Worm (Caenorhabditis elegans): ENCODE measurements around the gene plc-4.
A peak's percentile ranks its signal among the peaks of the same experiment; 100 is the strongest.

plc-4 gene

DNA sequence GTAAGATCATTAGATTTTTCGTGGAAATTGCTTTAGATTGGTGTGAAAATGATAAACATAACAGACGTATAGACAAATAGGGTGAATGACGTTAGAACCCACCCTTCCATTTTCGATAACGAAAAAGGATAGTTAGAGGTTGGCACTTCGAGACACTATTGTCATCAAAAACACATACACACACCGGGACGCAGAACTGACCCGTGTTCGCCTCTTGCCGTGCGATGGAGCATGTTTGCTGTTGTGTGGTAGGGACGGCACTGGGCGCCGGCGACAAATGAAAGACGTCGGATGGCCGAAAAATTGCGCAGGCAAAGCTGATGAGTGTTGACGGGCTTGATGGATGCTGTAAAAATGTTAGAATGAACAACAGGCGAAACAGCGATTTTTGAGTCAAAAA, 37.4 kb upstream of the plc-4 start (continued):
- TF ChIP-seq pqm-1 (tag; optimal IDR thresholded peaks at IDR 0.05) (no peak), dsc-1 (tag; optimal IDR thresholded peaks at IDR 0.05) (no peak), sptf-1 (tag; optimal IDR thresholded peaks at IDR 0.05) (no peak), swsn-7 (tag; optimal IDR thresholded peaks at IDR 0.05) (no peak), zag-1 (tag; optimal IDR thresholded peaks at IDR 0.05) (no peak), efl-3 (GFP tag; optimal IDR thresholded peaks at IDR 0.05) (no peak), rnt-1 (tag; optimal IDR thresholded peaks at IDR 0.05) (peak; percentile 34), zip-4 (GFP tag; optimal IDR thresholded peaks at IDR 0.05) (no peak), unc-98 (GFP tag; IDR thresholded peaks at IDR 0.05) (no peak), lin-15B (tag; optimal IDR thresholded peaks at IDR 0.05) (peak; percentile 20), nhr-12 (tag; optimal IDR thresholded peaks at IDR 0.05) (no peak), egl-27 (tag; optimal IDR thresholded peaks at IDR 0.05) (no peak), isw-1 (GFP tag; IDR thresholded peaks at IDR 0.05) (no peak), snpc-4 (tag; optimal IDR thresholded peaks at IDR 0.05) (no peak), dpl-1 (GFP tag; optimal IDR thresholded peaks at IDR 0.05) (peak in 2 of 3 experiments; percentile 25 to 32), nhr-11 (tag; optimal IDR thresholded peaks at IDR 0.05) (no peak), hlh-4 (tag; optimal IDR thresholded peaks at IDR 0.05) (no peak), hpl-2 (GFP tag; optimal IDR thresholded peaks at IDR 0.05) (no peak), mdl-1 (tag; optimal IDR thresholded peaks at IDR 0.05) (peak in 1 of 2 experiments; percentile 29), sox-4 (tag; optimal IDR thresholded peaks at IDR 0.05) (no peak), mep-1 (tag; optimal IDR thresholded peaks at IDR 0.05) (no peak), tbx-2 (tag; optimal IDR thresholded peaks at IDR 0.05) (no peak), mab-9 (GFP tag; IDR thresholded peaks at IDR 0.05) (no peak), nhr-90 (tag; optimal IDR thresholded peaks at IDR 0.05; ENCODE audit: poor library complexity) (no peak), unc-62 (GFP tag; optimal IDR thresholded peaks at IDR 0.05) (no peak), xbp-1 (tag; optimal IDR thresholded peaks at IDR 0.05) (no peak), ztf-11 (tag; optimal IDR thresholded peaks at IDR 0.05) (no peak), mef-2 (tag; optimal IDR thresholded peaks at IDR 0.05) (no peak), vab-15 (tag; optimal IDR thresholded peaks at IDR 0.05) (no peak), fos-1 (tag; optimal IDR thresholded peaks at IDR 0.05) (no peak), ceh-90 (tag; optimal IDR thresholded peaks at IDR 0.05) (no peak), ets-5 (GFP tag; IDR thresholded peaks at IDR 0.05) (no peak), lin-39 (tag; optimal IDR thresholded peaks at IDR 0.05) (no peak), C16A3.4 (tag; optimal IDR thresholded peaks at IDR 0.05) (peak; percentile 47), ces-1 (GFP tag; optimal IDR thresholded peaks at IDR 0.05) (no peak), lin-14 (GFP tag; optimal IDR thresholded peaks at IDR 0.05) (peak; percentile 84)

DNA sequence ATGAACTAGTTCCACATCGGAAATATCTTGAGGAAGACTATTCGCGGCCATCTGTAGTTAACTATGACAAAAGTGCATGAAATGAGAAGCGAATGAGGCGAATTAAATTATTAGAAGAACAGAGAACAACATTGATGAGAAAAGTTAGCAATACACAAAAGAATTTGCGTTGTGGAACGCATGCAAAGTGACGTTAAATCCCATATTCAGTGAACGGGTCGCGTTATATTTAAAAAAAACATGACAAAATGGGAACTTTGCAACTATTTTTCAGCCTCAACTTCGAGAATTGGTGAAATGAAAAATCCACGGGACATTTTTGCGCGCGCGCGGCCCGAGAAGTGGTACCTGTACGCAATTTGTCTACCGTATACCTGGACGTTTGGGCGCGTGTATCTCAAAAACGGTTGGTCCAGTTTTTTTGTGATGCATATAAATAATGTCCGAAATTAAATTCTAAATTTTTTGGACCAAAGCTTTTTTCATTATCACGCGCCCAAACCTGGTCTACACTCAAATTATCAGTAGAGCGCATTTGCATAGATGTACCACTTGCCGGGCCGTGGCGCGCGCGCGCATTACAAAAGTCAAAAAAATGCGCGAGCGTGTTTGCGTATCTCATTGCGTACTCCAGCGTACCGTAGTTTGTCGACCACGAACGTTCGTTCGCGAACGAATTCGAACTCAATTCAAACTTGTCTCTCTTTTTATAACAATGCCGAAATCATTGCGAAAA, 35.5 kb upstream of the plc-4 start, which contains the start of the genes cdd-2 and oef-1:
cdd-2 (minus strand) TSS at position 51 of the 736 bp plus-strand sequence.
oef-1 (plus strand) TSS at position 575 of the 736 bp plus-strand sequence.
- TF ChIP-seq dsc-1 (tag; optimal IDR thresholded peaks at IDR 0.05) (no peak), egl-27 (tag; optimal IDR thresholded peaks at IDR 0.05) (no peak), xbp-1 (tag; optimal IDR thresholded peaks at IDR 0.05) (no peak), ceh-90 (tag; optimal IDR thresholded peaks at IDR 0.05) (no peak), unc-86 (tag; optimal IDR thresholded peaks at IDR 0.05) (no peak), ces-1 (GFP tag; optimal IDR thresholded peaks at IDR 0.05) (no peak), unc-98 (GFP tag; IDR thresholded peaks at IDR 0.05) (no peak), ceh-8 (GFP tag; optimal IDR thresholded peaks at IDR 0.05) (no peak), lin-35 (GFP tag; optimal IDR thresholded peaks at IDR 0.05) (no peak), mdl-1 (tag; optimal IDR thresholded peaks at IDR 0.05) (no peak), jun-1 (tag; optimal IDR thresholded peaks at IDR 0.05) (no peak), grh-1 (GFP tag; IDR thresholded peaks at IDR 0.05) (no peak), nhr-85 (tag) (no peak)

Measured in whole organism, L1 larva.